Fruit fly (Drosophila melanogaster) Kc167 (cell line): ENCODE data around the gene wisp.

ENCODE experiments used
- Myc ChIP-seq: fragments of >200 bp; optimal IDR thresholded peaks from 2 replicates; lab custom pipeline; 2017; ENCODE audit warnings: missing external identifiers
- h ChIP-seq: fragments of >200 bp; optimal IDR thresholded peaks from 3 replicates; lab custom pipeline; 2018; ENCODE audit warnings: missing external identifiers
- insv ChIP-seq: fragments of >200 bp; optimal IDR thresholded peaks from 3 replicates; lab custom pipeline; 2018; ENCODE audit warnings: missing external identifiers
- psq ChIP-seq: fragments of >200 bp; optimal IDR thresholded peaks from 2 replicates; lab custom pipeline; 2017; ENCODE audit warnings: missing external identifiers
- ttk ChIP-seq: sonication (Bioruptor generic); optimal IDR thresholded peaks from 2 replicates; lab custom pipeline; 2017; ENCODE audit warnings: missing external identifiers

dm6 chrX:11855950-11856349, 37.8 kb upstream of the wisp start:
- no peak for TF ChIP-seq psq (lab: Kevin White, UChicago)
- TF ChIP-seq insv = no peak
- no peak for TF ChIP-seq h
- TF ChIP-seq Myc (lab: Kevin White, UChicago) = no peak
- no peak for TF ChIP-seq ttk (lab: Kevin White, UChicago)
